Fruit fly (Drosophila melanogaster) whole organism, embryonic: Measurements from ENCODE around the gene brm.
A peak's percentile ranks its signal among the peaks of the same experiment; 100 is the strongest.

Experiments used
- Atf-2 ChIP-seq: fragments of 200-800 bp; sonication (Bioruptor generic); optimal IDR thresholded peaks from 2 replicates; lab custom pipeline; 2016; ENCODE audit warnings: missing biosample characterization, missing genetic modification characterization
- CG11085 ChIP-seq: fragments of 200-800 bp; sonication (Bioruptor generic); IDR thresholded peaks from 2 replicates; pipeline ENCODE4 v1.3.6; 2022; ENCODE audit warnings: missing biosample characterization, missing genetic modification characterization
- CG11504 ChIP-seq: fragments of 200-800 bp; sonication (Bioruptor generic); optimal IDR thresholded peaks from 3 replicates; lab custom pipeline; 2019; ENCODE audit warnings: missing biosample characterization, mild to moderate bottlenecking, missing genetic modification characterization, moderate library complexity
- CG11695 ChIP-seq: fragments of 200-800 bp; sonication (Bioruptor generic); IDR thresholded peaks from 3 replicates; pipeline ENCODE4 v1.3.6; 2022; ENCODE audit warnings: missing biosample characterization, missing genetic modification characterization
- CG12071 ChIP-seq: fragments of 200-800 bp; sonication (Bioruptor generic); optimal IDR thresholded peaks from 3 replicates; lab custom pipeline; 2018; ENCODE audit warnings: missing biosample characterization, mild to moderate bottlenecking, missing genetic modification characterization
- CG12236 ChIP-seq: fragments of 200-800 bp; sonication (Bioruptor generic); optimal IDR thresholded peaks from 2 replicates; lab custom pipeline; 2016; ENCODE audit warnings: missing biosample characterization, missing genetic modification characterization
- CG12769 ChIP-seq: fragments of 200-800 bp; sonication (Bioruptor generic); optimal IDR thresholded peaks from 2 replicates; lab custom pipeline; 2019; ENCODE audit warnings: missing biosample characterization, mild to moderate bottlenecking, missing genetic modification characterization, moderate library complexity
- CG13123 ChIP-seq: fragments of 200-800 bp; sonication (Bioruptor generic); optimal IDR thresholded peaks from 2 replicates; lab custom pipeline; 2016; ENCODE audit warnings: missing biosample characterization, missing genetic modification characterization
- CG13775 ChIP-seq: fragments of 200-800 bp; sonication (Bioruptor generic); optimal IDR thresholded peaks from 3 replicates; lab custom pipeline; 2017; ENCODE audit warnings: missing biosample characterization, mild to moderate bottlenecking, missing genetic modification characterization
- CG14710 ChIP-seq: fragments of 200-800 bp; sonication (Bioruptor generic); optimal IDR thresholded peaks from 3 replicates; lab custom pipeline; 2019; ENCODE audit warnings: missing biosample characterization, mild to moderate bottlenecking, missing genetic modification characterization, moderate library complexity
- CG17361 ChIP-seq: fragments of 200-800 bp; sonication (Bioruptor generic); IDR thresholded peaks from 3 replicates; pipeline ENCODE4 v1.3.6; 2022; ENCODE audit warnings: missing biosample characterization, missing genetic modification characterization
- CG17802 ChIP-seq: fragments of 200-800 bp; sonication (Bioruptor generic); optimal IDR thresholded peaks from 2 replicates; lab custom pipeline; 2018; ENCODE audit warnings: missing biosample characterization, mild to moderate bottlenecking, missing genetic modification characterization, moderate library complexity
- CG7745 ChIP-seq: fragments of 200-800 bp; sonication (Bioruptor generic); optimal IDR thresholded peaks from 2 replicates; lab custom pipeline; 2018; ENCODE audit warnings: missing biosample characterization, mild to moderate bottlenecking, missing genetic modification characterization, moderate library complexity
- CG7928 ChIP-seq: fragments of 200-800 bp; sonication (Bioruptor generic); optimal IDR thresholded peaks from 2 replicates; lab custom pipeline; 2017; ENCODE audit warnings: missing biosample characterization, mild to moderate bottlenecking, missing genetic modification characterization
- CG8359 ChIP-seq: fragments of 200-800 bp; sonication (Bioruptor generic); optimal IDR thresholded peaks from 2 replicates; lab custom pipeline; 2017; ENCODE audit warnings: missing biosample characterization, mild to moderate bottlenecking, missing genetic modification characterization, borderline replicate concordance
- CHES-1-like ChIP-seq: fragments of 200-800 bp; sonication (Bioruptor generic); optimal IDR thresholded peaks from 2 replicates; lab custom pipeline; 2016; ENCODE audit warnings: missing biosample characterization, missing genetic modification characterization
- Chrac-16 ChIP-seq: fragments of 200-800 bp; sonication (Bioruptor generic); optimal IDR thresholded peaks from 3 replicates; lab custom pipeline; 2016; ENCODE audit warnings: missing biosample characterization, missing genetic modification characterization
- CoRest ChIP-seq: fragments of 200-800 bp; sonication (Bioruptor generic); optimal IDR thresholded peaks from 3 replicates; lab custom pipeline; 2018; ENCODE audit warnings: missing biosample characterization, mild to moderate bottlenecking, missing genetic modification characterization, moderate library complexity
- Dref ChIP-seq: fragments of 200-800 bp; sonication (Bioruptor generic); IDR thresholded peaks from 2 replicates; pipeline ENCODE4 v1.3.6; 2022; ENCODE audit warnings: missing biosample characterization, missing genetic modification characterization
- E2f2 ChIP-seq: fragments of 200-800 bp; sonication (Bioruptor generic); IDR thresholded peaks from 2 replicates; pipeline ENCODE4 v1.3.6; 2022; ENCODE audit warnings: missing biosample characterization, missing genetic modification characterization
- Fer3 ChIP-seq: fragments of 200-800 bp; sonication (Bioruptor generic); optimal IDR thresholded peaks from 2 replicates; lab custom pipeline; 2018; ENCODE audit warnings: missing biosample characterization, mild to moderate bottlenecking, missing genetic modification characterization, moderate library complexity
- HLH4C ChIP-seq: fragments of 200-800 bp; sonication (Bioruptor generic); IDR thresholded peaks from 3 replicates; pipeline ENCODE4 v1.3.6; 2022; ENCODE audit warnings: missing biosample characterization, missing genetic modification characterization; ENCODE audit not compliant: partially characterized antibody
- Hsf ChIP-seq: fragments of 200-800 bp; sonication (Bioruptor generic); optimal IDR thresholded peaks from 3 replicates; lab custom pipeline; 2016; ENCODE audit warnings: missing biosample characterization, missing genetic modification characterization
- Lim3 ChIP-seq: fragments of 200-800 bp; sonication (Bioruptor generic); IDR thresholded peaks from 2 replicates; pipeline ENCODE4 v1.3.6; 2022; ENCODE audit warnings: missing biosample characterization, missing genetic modification characterization
- NFAT ChIP-seq: fragments of 200-800 bp; sonication (Bioruptor generic); IDR thresholded peaks from 2 replicates; pipeline ENCODE4 v1.3.6; 2022; ENCODE audit warnings: missing biosample characterization, missing genetic modification characterization
- Oaz ChIP-seq: fragments of 200-800 bp; sonication (Bioruptor generic); IDR thresholded peaks from 2 replicates; pipeline ENCODE4 v1.3.6; 2022; ENCODE audit warnings: missing biosample characterization, missing genetic modification characterization
- Ravus ChIP-seq: fragments of 200-800 bp; sonication (Bioruptor generic); IDR thresholded peaks from 2 replicates; pipeline ENCODE4 v1.3.6; 2022; ENCODE audit warnings: missing biosample characterization, missing genetic modification characterization
- TFAM ChIP-seq: fragments of 200-800 bp; sonication (Bioruptor generic); optimal IDR thresholded peaks from 2 replicates; lab custom pipeline; 2017; ENCODE audit warnings: missing biosample characterization, missing genetic modification characterization, inconsistent platforms
- corto ChIP-seq: fragments of 200-800 bp; sonication (Bioruptor generic); optimal IDR thresholded peaks from 2 replicates; lab custom pipeline; 2016; ENCODE audit warnings: missing biosample characterization, mild to moderate bottlenecking, missing genetic modification characterization, moderate library complexity
- dm ChIP-seq: fragments of 200-800 bp; sonication (Bioruptor generic); optimal IDR thresholded peaks from 3 replicates; lab custom pipeline; 2016; ENCODE audit warnings: missing biosample characterization, missing genetic modification characterization
- exex ChIP-seq: fragments of 200-800 bp; sonication (Bioruptor generic); optimal IDR thresholded peaks from 4 replicates; lab custom pipeline; 2018; ENCODE audit warnings: missing biosample characterization, mild to moderate bottlenecking, missing genetic modification characterization, moderate library complexity
- fru ChIP-seq: fragments of >200 bp; optimal IDR thresholded peaks from 2 replicates; lab custom pipeline; 2017
- hkb ChIP-seq, 2 experiments: fragments of 200-800 bp in 1 of 2; fragments of >200 bp in 1 of 2; sonication (Bioruptor generic) in 1 of 2; IDR thresholded peaks in 1 of 2; optimal IDR thresholded peaks in 1 of 2; 2 replicates each; pipeline versions ENCODE4 v1.3.6 to Lab custom; 2017 to 2022; ENCODE audit warnings: missing biosample characterization in 1 of 2, missing genetic modification characterization in 1 of 2
- kah ChIP-seq: fragments of 200-800 bp; sonication (Bioruptor generic); optimal IDR thresholded peaks from 2 replicates; lab custom pipeline; 2018; ENCODE audit warnings: missing biosample characterization, mild to moderate bottlenecking, missing genetic modification characterization
- lbe ChIP-seq: fragments of 200-800 bp; sonication (Bioruptor generic); optimal IDR thresholded peaks from 2 replicates; lab custom pipeline; 2016; ENCODE audit warnings: missing biosample characterization, mild to moderate bottlenecking, missing genetic modification characterization
- lov ChIP-seq, 2 experiments: fragments of 200-800 bp in 1 of 2; fragments of >200 bp in 1 of 2; sonication (Bioruptor generic) in 1 of 2; IDR thresholded peaks in 1 of 2; optimal IDR thresholded peaks in 1 of 2; 2 replicates in 1 of 2; 3 replicates in 1 of 2; pipeline versions ENCODE4 v1.3.6 to Lab custom; 2017 to 2022; ENCODE audit warnings: missing biosample characterization in 1 of 2, missing genetic modification characterization in 1 of 2
- nom ChIP-seq: fragments of 200-800 bp; sonication (Bioruptor generic); optimal IDR thresholded peaks from 2 replicates; lab custom pipeline; 2017; ENCODE audit warnings: missing biosample characterization, missing genetic modification characterization, mild to moderate bottlenecking, moderate library complexity, missing genetic modification reagents
- org-1 ChIP-seq: fragments of 200-800 bp; sonication (Bioruptor generic); optimal IDR thresholded peaks from 2 replicates; lab custom pipeline; 2017; ENCODE audit warnings: missing biosample characterization, missing genetic modification characterization
- pros ChIP-seq: fragments of 200-800 bp; sonication (Bioruptor generic); optimal IDR thresholded peaks from 3 replicates; lab custom pipeline; 2019; ENCODE audit warnings: missing biosample characterization, mild to moderate bottlenecking, missing genetic modification characterization, moderate library complexity
- scrt ChIP-seq: fragments of 200-800 bp; sonication (Bioruptor generic); optimal IDR thresholded peaks from 2 replicates; lab custom pipeline; 2018; ENCODE audit warnings: missing biosample characterization, mild to moderate bottlenecking, missing genetic modification characterization, moderate library complexity
- sd ChIP-seq: fragments of 200-800 bp; sonication (Bioruptor generic); optimal IDR thresholded peaks from 3 replicates; lab custom pipeline; 2018; ENCODE audit warnings: missing biosample characterization, mild to moderate bottlenecking, missing genetic modification characterization, moderate library complexity
- tap ChIP-seq: fragments of 200-800 bp; optimal IDR thresholded peaks from 3 replicates; lab custom pipeline; 2019; ENCODE audit warnings: missing biosample characterization, mild to moderate bottlenecking, missing genetic modification characterization, moderate library complexity
- unc-4 ChIP-seq: fragments of 200-800 bp; sonication (Bioruptor generic); IDR thresholded peaks from 2 replicates; pipeline ENCODE4 v1.3.6; 2022; ENCODE audit warnings: missing biosample characterization, missing genetic modification characterization; ENCODE audit not compliant: partially characterized antibody
- vfl ChIP-seq: fragments of 200-800 bp; sonication (Bioruptor generic); optimal IDR thresholded peaks from 2 replicates; lab custom pipeline; 2016; ENCODE audit warnings: missing biosample characterization, missing genetic modification characterization
- vnd ChIP-seq: fragments of 200-800 bp; sonication (Bioruptor generic); IDR thresholded peaks from 3 replicates; pipeline ENCODE4 v1.3.6; 2022; ENCODE audit warnings: missing biosample characterization, missing genetic modification characterization; ENCODE audit not compliant: partially characterized antibody
- z ChIP-seq: fragments of 200-800 bp; sonication (Bioruptor generic); IDR thresholded peaks from 3 replicates; pipeline ENCODE4 v1.3.6; 2022; ENCODE audit warnings: missing biosample characterization, missing genetic modification characterization
- zfh1 ChIP-seq: fragments of 200-800 bp; sonication (Bioruptor generic); IDR thresholded peaks from 3 replicates; pipeline ENCODE4 v1.3.6; 2022; ENCODE audit warnings: missing biosample characterization, missing genetic modification characterization

The brm gene

DNA sequence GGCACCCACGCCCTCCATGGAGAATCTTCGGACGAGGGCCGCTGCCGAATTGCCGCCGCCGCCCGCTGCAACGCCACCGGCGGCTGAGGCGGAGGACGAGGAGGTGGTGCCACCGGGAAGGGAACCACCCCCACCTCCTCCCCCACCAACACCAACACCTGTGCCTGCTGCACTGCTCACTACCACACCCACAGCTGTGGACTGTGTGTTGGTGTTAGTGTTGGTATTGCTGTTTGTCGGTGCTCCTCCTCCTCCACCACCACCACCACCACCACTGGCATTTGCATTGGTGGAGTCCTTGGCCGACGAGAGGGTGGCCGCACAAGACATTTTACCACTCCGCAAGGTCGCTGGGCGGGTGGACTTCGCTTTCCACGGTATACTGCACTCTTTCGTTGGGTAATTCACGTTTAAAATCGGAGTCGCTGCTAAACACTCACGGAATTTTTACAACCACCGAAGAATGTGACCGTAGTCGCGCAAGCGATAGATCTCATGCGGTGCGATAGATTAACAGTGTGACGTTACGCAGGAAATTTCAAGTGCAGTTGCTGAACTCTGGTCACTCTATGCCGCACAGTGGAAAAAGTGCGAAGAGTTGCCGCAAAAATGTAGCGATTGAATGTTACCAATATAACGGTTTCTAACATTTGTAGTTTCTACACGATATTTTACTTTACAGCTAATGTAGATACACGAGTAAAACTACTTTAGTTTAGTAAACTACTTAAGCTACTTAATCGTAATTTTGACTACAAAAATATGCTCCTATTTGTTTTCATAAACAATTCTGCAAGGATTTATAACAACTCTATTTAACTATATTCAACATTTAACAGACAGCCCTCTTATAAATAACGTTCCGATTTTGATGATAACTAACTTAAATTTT, 28.9 kb upstream of the brm start, which contains the start of gene mib1 (continued):
- no peak for TF ChIP-seq hkb (optimal IDR thresholded peaks at IDR 0.05; lab: Kevin White, UChicago)
- TF ChIP-seq hkb (GFP tag; IDR thresholded peaks at IDR 0.05; lab: Robert Waterston, UW): 0 out of 2 replicates have a peak, but pooled peaks have one; percentile 13
- TF ChIP-seq zfh1 (GFP tag; lab: Robert Waterston, UW): peak; percentile 35; the same call in 2 of the 3 replicates
- TF ChIP-seq CG7745 (tag; lab: Kevin White, UChicago): no peak
- TF ChIP-seq CG11504: peak; percentile 55
- TF ChIP-seq nom (GFP tag; lab: Kevin White, UChicago): peak; percentile 76
- TF ChIP-seq CG12236 (GFP tag; lab: Kevin White, UChicago): no peak
- no peak for TF ChIP-seq z
- TF ChIP-seq Atf-2 (GFP tag; lab: Kevin White, UChicago): no peak
- no peak for TF ChIP-seq lov (optimal IDR thresholded peaks at IDR 0.05; lab: Kevin White, UChicago)
- TF ChIP-seq lov (GFP tag; IDR thresholded peaks at IDR 0.05; lab: Robert Waterston, UW): peak; percentile 62; the same call in 1 of the 3 replicates
- TF ChIP-seq CG12071 (GFP tag; lab: Kevin White, UChicago): peak; percentile 39
- peak; percentile 75 for TF ChIP-seq NFAT (GFP tag; lab: Robert Waterston, UW)
- no peak for TF ChIP-seq Ravus (GFP tag; lab: Robert Waterston, UW)
- peak; percentile 91 for TF ChIP-seq CG14710 (tag; lab: Kevin White, UChicago)
- no peak for TF ChIP-seq Lim3 (GFP tag; lab: Robert Waterston, UW)
- no peak for TF ChIP-seq CG11085 (GFP tag; lab: Robert Waterston, UW)
- TF ChIP-seq TFAM (GFP tag; lab: Kevin White, UChicago): no peak
- peak; percentile 46 for TF ChIP-seq pros
- TF ChIP-seq corto: no peak
- peak; percentile 59 for TF ChIP-seq dm (GFP tag; lab: Kevin White, UChicago)
- peak; percentile 76 for TF ChIP-seq CG12769 (tag; lab: Kevin White, UChicago)
- peak; percentile 47 for TF ChIP-seq scrt (GFP tag; lab: Kevin White, UChicago)
- TF ChIP-seq tap (tag; lab: Kevin White, UChicago): no peak
- TF ChIP-seq CG13775 (GFP tag; lab: Kevin White, UChicago): no peak
- peak; percentile 54 for TF ChIP-seq Dref
- TF ChIP-seq CG13123: no peak
- TF ChIP-seq HLH4C (GFP tag; lab: Robert Waterston, UW): peak; percentile 84
- TF ChIP-seq CG8359: no peak
- no peak; the same call in 2 of the 3 replicates for TF ChIP-seq CG11695 (GFP tag; lab: Robert Waterston, UW)
- TF ChIP-seq CG17802 (tag; lab: Kevin White, UChicago): no peak
- no peak for TF ChIP-seq vfl (GFP tag; lab: Kevin White, UChicago)
- TF ChIP-seq CoRest: peak; percentile 39
- TF ChIP-seq Chrac-16 (GFP tag; lab: Kevin White, UChicago): no peak
- no peak for TF ChIP-seq exex (tag; lab: Kevin White, UChicago)
- no peak for TF ChIP-seq lbe (GFP tag; lab: Kevin White, UChicago)
- no peak for TF ChIP-seq fru (lab: Kevin White, UChicago)
- peak; percentile 49; the same call in 2 of the 3 replicates for TF ChIP-seq CG17361 (GFP tag; lab: Robert Waterston, UW)
- no peak for TF ChIP-seq Fer3
- TF ChIP-seq kah (GFP tag; lab: Kevin White, UChicago): peak; percentile 86
- TF ChIP-seq Oaz (GFP tag; lab: Robert Waterston, UW): no peak
- TF ChIP-seq Hsf (GFP tag; lab: Kevin White, UChicago): peak; percentile 24
- TF ChIP-seq sd (tag; lab: Kevin White, UChicago): peak; percentile 99
- peak; percentile 71 for TF ChIP-seq CHES-1-like (GFP tag; lab: Kevin White, UChicago)
- peak; percentile 82 for TF ChIP-seq vnd (GFP tag; lab: Robert Waterston, UW)
- TF ChIP-seq E2f2 (GFP tag; lab: Robert Waterston, UW): peak; percentile 23; the same call in 1 of the 2 replicates
- no peak for TF ChIP-seq org-1 (GFP tag; lab: Kevin White, UChicago)
- TF ChIP-seq unc-4: peak; percentile 82
- no peak for TF ChIP-seq CG7928
